Worm (Caenorhabditis elegans): Measurements from ENCODE around the gene irld-26.

The irld-26 gene

DNA sequence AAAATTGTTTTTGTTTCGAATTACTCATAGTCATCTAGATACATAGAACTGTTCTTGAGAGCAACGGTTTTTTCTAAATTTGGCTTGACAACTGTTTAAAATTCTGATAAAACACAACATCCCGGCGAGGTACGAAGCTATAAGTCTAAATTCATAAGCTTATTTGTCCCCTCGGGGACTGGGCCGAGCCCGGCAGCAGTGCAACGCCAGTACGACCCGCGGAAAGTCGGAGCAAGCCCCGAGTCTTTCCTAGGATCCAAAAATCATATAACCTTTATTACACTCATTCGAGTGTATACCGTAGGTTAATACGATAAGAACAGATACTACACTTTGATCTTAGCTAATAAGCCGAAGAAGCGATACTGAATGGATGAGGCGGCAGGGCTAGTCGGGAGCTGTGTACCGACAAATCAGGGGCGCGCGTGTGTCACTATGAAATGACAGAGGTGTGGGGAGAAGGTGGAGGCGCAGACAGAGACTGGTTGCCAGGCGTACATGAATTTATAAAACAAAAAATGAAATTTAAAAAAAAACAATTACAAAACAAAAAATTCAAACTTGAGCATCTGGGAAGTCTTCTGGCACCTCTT, 20.6 kb downstream of the irld-26 start (continued):
- TF ChIP-seq madf-5 (GFP tag; IDR thresholded peaks at IDR 0.05) (no peak), hmg-1.1 (GFP tag; IDR thresholded peaks at IDR 0.05) (no peak), hlh-11 (tag; optimal IDR thresholded peaks at IDR 0.05) (peak; percentile 14), jun-1 (tag; optimal IDR thresholded peaks at IDR 0.05) (no peak), dve-1 (tag; optimal IDR thresholded peaks at IDR 0.05; ENCODE audit: insufficient read depth) (peak; percentile 18), nhr-6 (tag; optimal IDR thresholded peaks at IDR 0.05) (no peak), ces-1 (GFP tag; optimal IDR thresholded peaks at IDR 0.05) (no peak), T26A8.4 (GFP tag; IDR thresholded peaks at IDR 0.05) (no peak), Y48G9A.11 (GFP tag; IDR thresholded peaks at IDR 0.05) (peak; percentile 47; the same call in 1 of the 2 replicates), dpl-1 (GFP tag; optimal IDR thresholded peaks at IDR 0.05) (no peak), mep-1 (tag; optimal IDR thresholded peaks at IDR 0.05) (no peak), lin-38 (GFP tag; IDR thresholded peaks at IDR 0.05) (peak; percentile 40; the same call in 1 of the 2 replicates), mdt-29 (GFP tag; IDR thresholded peaks at IDR 0.05) (0 out of 2 replicates have a peak, but pooled peaks have one; percentile 25), nhr-11 (tag; optimal IDR thresholded peaks at IDR 0.05) (no peak), aly-2 (tag; optimal IDR thresholded peaks at IDR 0.05) (no peak), unc-130 (GFP tag; optimal IDR thresholded peaks at IDR 0.05) (peak; percentile 12), pha-4 (GFP tag; IDR thresholded peaks at IDR 0.05) (0 out of 2 replicates have a peak, but pooled peaks have one; percentile 10), pha-4 (tag; optimal IDR thresholded peaks at IDR 0.05) (no peak), dmd-6 (GFP tag; IDR thresholded peaks at IDR 0.05) (peak; percentile 42; the same call in 1 of the 2 replicates), daf-16 (GFP tag; optimal IDR thresholded peaks at IDR 0.05) (peak in 1 of 2 experiments; percentile 31), daf-16 (tag; optimal IDR thresholded peaks at IDR 0.05) (no peak), nhr-102 (tag; optimal IDR thresholded peaks at IDR 0.05) (peak; percentile 14), duxl-1 (tag; optimal IDR thresholded peaks at IDR 0.05; ENCODE audit: poor library complexity) (no peak), nhr-48 (tag; optimal IDR thresholded peaks at IDR 0.05) (peak; percentile 35), lim-7 (GFP tag; IDR thresholded peaks at IDR 0.05) (no peak), egl-27 (tag; optimal IDR thresholded peaks at IDR 0.05) (no peak), spr-3 (GFP tag; optimal IDR thresholded peaks at IDR 0.05) (no peak), F49E8.2 (tag; optimal IDR thresholded peaks at IDR 0.05; ENCODE audit: borderline replicate concordance) (peak; percentile 81), ceh-44 (GFP tag; IDR thresholded peaks at IDR 0.05) (peak; percentile 85), rbr-2 (tag; optimal IDR thresholded peaks at IDR 0.05) (no peak), dmd-9 (GFP tag; IDR thresholded peaks at IDR 0.05) (no peak), Y5F2A.4 (GFP tag; optimal IDR thresholded peaks at IDR 0.05) (no peak), pqm-1 (tag; optimal IDR thresholded peaks at IDR 0.05) (no peak), zfp-3 (GFP tag; conservative IDR thresholded peaks at IDR 0.05) (no peak), tra-1 (GFP tag; IDR thresholded peaks at IDR 0.05) (peak; percentile 42; the same call in 1 of the 2 replicates)

DNA sequence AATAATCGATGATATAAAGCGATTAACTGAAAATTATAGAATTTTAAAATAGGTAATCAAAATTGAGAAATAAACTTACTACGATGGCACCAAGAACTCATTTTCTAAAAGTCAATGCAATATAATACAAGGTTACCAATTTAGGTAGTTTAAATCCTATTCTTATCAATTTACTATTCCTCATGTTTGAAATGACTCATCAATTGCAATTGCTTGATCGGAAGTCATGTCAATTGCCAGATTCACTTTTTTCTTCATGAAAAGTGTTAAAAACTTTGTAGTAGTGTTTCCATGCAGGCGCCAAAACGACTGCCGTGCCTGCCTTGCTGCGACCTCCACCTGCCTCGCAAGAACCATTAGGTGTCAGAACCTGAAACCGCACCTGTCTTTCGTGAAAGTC, 21.6 kb downstream of the irld-26 start, which contains the start of gene F11A5.13:
Gene F11A5.13 (minus strand): TSS at position 101 of the 400 bp plus-strand sequence.
- no peak for TF ChIP-seq zag-1 (tag; optimal IDR thresholded peaks at IDR 0.05)
- TF ChIP-seq egl-27 (tag; optimal IDR thresholded peaks at IDR 0.05), result no peak
- no peak for TF ChIP-seq lin-13 (GFP tag; optimal IDR thresholded peaks at IDR 0.05)
- TF ChIP-seq set-16 (GFP tag; IDR thresholded peaks at IDR 0.05), result no peak
- TF ChIP-seq unc-130 (GFP tag; optimal IDR thresholded peaks at IDR 0.05), result no peak
- TF ChIP-seq ctbp-1 (GFP tag; IDR thresholded peaks at IDR 0.05), result no peak
- TF ChIP-seq nhr-48 (tag; optimal IDR thresholded peaks at IDR 0.05), result no peak
- no peak for TF ChIP-seq mdl-1 (tag; optimal IDR thresholded peaks at IDR 0.05)
- no peak for TF ChIP-seq ZK546.5 (tag; optimal IDR thresholded peaks at IDR 0.05)
- no peak for TF ChIP-seq R02D3.7 (tag; optimal IDR thresholded peaks at IDR 0.05)
- no peak for TF ChIP-seq spr-3 (GFP tag; optimal IDR thresholded peaks at IDR 0.05)
- no peak for TF ChIP-seq daf-8 (GFP tag; IDR thresholded peaks at IDR 0.05)
- TF ChIP-seq Y105C5A.15 (GFP tag; IDR thresholded peaks at IDR 0.05), result no peak
- no peak for TF ChIP-seq zip-11 (GFP tag; IDR thresholded peaks at IDR 0.05)
- TF ChIP-seq nhr-41 (GFP tag; IDR thresholded peaks at IDR 0.05), result no peak
- TF ChIP-seq ztf-11 (tag; optimal IDR thresholded peaks at IDR 0.05), result no peak
- TF ChIP-seq F37D6.2 (tag; optimal IDR thresholded peaks at IDR 0.05), result no peak
- TF ChIP-seq nhr-6 (tag; optimal IDR thresholded peaks at IDR 0.05), result no peak
- TF ChIP-seq spr-1 (tag; optimal IDR thresholded peaks at IDR 0.05), result no peak
- TF ChIP-seq lsy-2 (tag; optimal IDR thresholded peaks at IDR 0.05), result no peak

All from whole organism, L4 larva.